Worm (Caenorhabditis elegans): ENCODE measurements around the gene C11E4.8.

- no peak for TF ChIP-seq hmbx-1 (tag; optimal IDR thresholded peaks at IDR 0.05)
- TF ChIP-seq hnd-1 (tag; optimal IDR thresholded peaks at IDR 0.05), result no peak
- TF ChIP-seq F13C5.2 (tag; optimal IDR thresholded peaks at IDR 0.05), result no peak
- TF ChIP-seq B0310.2 (tag; optimal IDR thresholded peaks at IDR 0.05), result no peak
- no peak for TF ChIP-seq tra-4 (tag; optimal IDR thresholded peaks at IDR 0.05)
- no peak for TF ChIP-seq flt-1 (GFP tag; IDR thresholded peaks at IDR 0.05)
- no peak for TF ChIP-seq tbx-11 (GFP tag; IDR thresholded peaks at IDR 0.05)
- no peak for TF ChIP-seq ama-1 (optimal IDR thresholded peaks at IDR 0.05)
- no peak for TF ChIP-seq hmg-4 (GFP tag; optimal IDR thresholded peaks at IDR 0.05)
- TF ChIP-seq ets-7 (tag; optimal IDR thresholded peaks at IDR 0.05), result no peak
These were observed 36.5 kb downstream of the C11E4.8 start for ce11 chrX:9656772-9657171.

All from whole organism, early embryonic.